Fruit fly (Drosophila melanogaster) whole organism, adult: ENCODE data around the gene Ccdc85.
A peak's percentile ranks its signal among the peaks of the same experiment; 100 is the strongest.

Experiments
- CG1620 ChIP-seq: fragments of 200-800 bp; sonication (Bioruptor generic); optimal IDR thresholded peaks from 2 replicates; lab custom pipeline; 2016; ENCODE audit warnings: missing biosample characterization, missing genetic modification characterization
- CG33017 ChIP-seq: fragments of 200-800 bp; sonication (Bioruptor generic); optimal IDR thresholded peaks from 2 replicates; lab custom pipeline; 2018; ENCODE audit warnings: missing biosample characterization, mild to moderate bottlenecking, missing genetic modification characterization, moderate library complexity
- cnc ChIP-seq, 2 experiments: fragments of >200 bp; optimal IDR thresholded peaks; 2 replicates each; lab custom pipeline; 2017
- ovo ChIP-seq: fragments of 200-800 bp; sonication (Bioruptor generic); optimal IDR thresholded peaks from 2 replicates; lab custom pipeline; 2016; ENCODE audit warnings: missing biosample characterization, missing genetic modification characterization

DNA sequence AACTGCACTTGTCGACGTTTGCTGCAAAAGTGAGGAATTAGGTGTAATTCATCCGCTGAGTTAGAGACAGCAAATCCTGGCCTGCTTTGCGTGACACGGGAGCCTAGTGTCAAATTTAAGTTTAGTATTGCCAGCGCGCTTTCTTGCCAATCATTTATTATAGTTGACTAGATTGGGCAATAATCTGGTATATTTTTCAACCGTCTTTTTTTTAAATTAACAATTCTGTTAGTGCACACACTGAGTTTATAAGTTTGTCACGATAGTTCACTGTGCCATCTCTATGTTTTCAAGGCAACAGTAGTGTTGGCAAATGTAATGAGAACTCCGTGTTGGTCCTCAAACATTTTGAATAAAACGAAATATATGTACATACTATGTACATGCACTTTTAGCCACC is 22.3 kb upstream of the Ccdc85 start, which contains the start of the genes CG9641 and CG3165:
- TF ChIP-seq ovo (GFP tag; lab: Kevin White, UChicago), result peak; percentile 67
- peak; percentile 54 for TF ChIP-seq CG33017 (tag; lab: Kevin White, UChicago)
- TF ChIP-seq CG1620 (GFP tag; lab: Kevin White, UChicago), result peak; percentile 87
- TF ChIP-seq cnc (optimal IDR thresholded peaks at IDR 0.05; lab: Kevin White, UChicago), result no peak
